Worm (Caenorhabditis elegans) whole organism, mixed stage, embryonic: ENCODE data around the gene Y45F10D.7.

Source experiments
- M03D4.4 ChIP-seq: sonication (generic microtip); optimal IDR thresholded peaks from 2 replicates; lab custom pipeline; 2017; ENCODE audit warnings: mild to moderate bottlenecking, missing genetic modification characterization, missing compliant biosample characterization
- bed-3 ChIP-seq: fragments of 200-800 bp; sonication (Bioruptor generic); optimal IDR thresholded peaks from 3 replicates; lab custom pipeline; 2018; ENCODE audit warnings: mild to moderate bottlenecking, missing genetic modification characterization, moderate library complexity, missing compliant biosample characterization
- blmp-1 ChIP-seq: fragments of 150-350 bp; optimal IDR thresholded peaks from 2 replicates; lab custom pipeline; 2014; ENCODE audit warnings: missing biosample characterization, missing genetic modification characterization
- ceh-43 ChIP-seq: fragments of 200-800 bp; sonication (Bioruptor generic); optimal IDR thresholded peaks from 2 replicates; lab custom pipeline; 2018; ENCODE audit warnings: mild to moderate bottlenecking, missing genetic modification characterization, moderate library complexity, missing compliant biosample characterization
- ceh-83 ChIP-seq: fragments of 200-800 bp; sonication (Bioruptor generic); optimal IDR thresholded peaks from 2 replicates; lab custom pipeline; 2018; ENCODE audit warnings: mild to moderate bottlenecking, missing genetic modification characterization, missing compliant biosample characterization
- ces-1 ChIP-seq: fragments of 150-350 bp; optimal IDR thresholded peaks from 2 replicates; lab custom pipeline; 2014; ENCODE audit warnings: missing biosample characterization, missing genetic modification reagents, missing genetic modification characterization
- drap-1 ChIP-seq: fragments of 200-800 bp; sonication (Bioruptor generic); optimal IDR thresholded peaks from 3 replicates; lab custom pipeline; 2018; ENCODE audit warnings: mild to moderate bottlenecking, missing genetic modification characterization, missing compliant biosample characterization
- elt-1 ChIP-seq: sonication (generic microtip); optimal IDR thresholded peaks from 2 replicates; lab custom pipeline; 2017; ENCODE audit warnings: missing genetic modification characterization, mild to moderate bottlenecking, missing compliant biosample characterization, antibody characterized with exemption, moderate library complexity, borderline replicate concordance; ENCODE audit not compliant: insufficient read depth
- elt-3 ChIP-seq: fragments of 150-350 bp; optimal IDR thresholded peaks from 2 replicates; lab custom pipeline; 2014; ENCODE audit warnings: missing biosample characterization, missing genetic modification characterization
- flh-1 ChIP-seq: fragments of 200-800 bp; sonication (Bioruptor generic); optimal IDR thresholded peaks from 2 replicates; lab custom pipeline; 2018; ENCODE audit warnings: mild to moderate bottlenecking, missing genetic modification characterization, moderate library complexity, missing compliant biosample characterization
- hlh-1 ChIP-seq: fragments of 150-350 bp; optimal IDR thresholded peaks from 2 replicates; lab custom pipeline; 2014; ENCODE audit warnings: missing biosample characterization, missing genetic modification reagents, missing genetic modification characterization
- lin-32 ChIP-seq: fragments of 200-800 bp; sonication (Bioruptor generic); optimal IDR thresholded peaks from 2 replicates; lab custom pipeline; 2018; ENCODE audit warnings: mild to moderate bottlenecking, missing genetic modification characterization, missing compliant biosample characterization
- mep-1 ChIP-seq: fragments of 150-350 bp; optimal IDR thresholded peaks from 2 replicates; lab custom pipeline; 2017; ENCODE audit warnings: missing biosample characterization, missing genetic modification reagents, missing genetic modification characterization, inconsistent platforms
- mls-2 ChIP-seq: sonication (generic microtip); optimal IDR thresholded peaks from 2 replicates; lab custom pipeline; 2016; ENCODE audit warnings: mild to moderate bottlenecking, missing genetic modification characterization, moderate library complexity, missing compliant biosample characterization
- nhr-12 ChIP-seq: fragments of 150-350 bp; optimal IDR thresholded peaks from 2 replicates; lab custom pipeline; 2014; ENCODE audit warnings: missing biosample characterization, missing genetic modification characterization
- nhr-2 ChIP-seq: fragments of 150-350 bp; optimal IDR thresholded peaks from 2 replicates; lab custom pipeline; 2014; ENCODE audit warnings: missing biosample characterization, missing genetic modification characterization
- nhr-237 ChIP-seq: fragments of 150-350 bp; optimal IDR thresholded peaks from 2 replicates; lab custom pipeline; 2014; ENCODE audit warnings: missing biosample characterization, missing genetic modification characterization
- nhr-28 ChIP-seq: fragments of 150-350 bp; optimal IDR thresholded peaks from 2 replicates; lab custom pipeline; 2014; ENCODE audit warnings: missing biosample characterization, missing genetic modification characterization
- nhr-76 ChIP-seq: sonication (generic microtip); optimal IDR thresholded peaks from 2 replicates; lab custom pipeline; 2017; ENCODE audit warnings: missing biosample characterization, missing genetic modification characterization
- pha-4 ChIP-seq: fragments of 150-350 bp; optimal IDR thresholded peaks from 2 replicates; lab custom pipeline; 2018; ENCODE audit warnings: missing biosample characterization, missing genetic modification reagents, missing genetic modification characterization
- sem-2 ChIP-seq: fragments of 200-800 bp; sonication (Bioruptor generic); optimal IDR thresholded peaks from 2 replicates; lab custom pipeline; 2018; ENCODE audit warnings: mild to moderate bottlenecking, missing genetic modification characterization, missing compliant biosample characterization
- snpc-4 ChIP-seq: fragments of 150-350 bp; optimal IDR thresholded peaks from 2 replicates; lab custom pipeline; 2014; ENCODE audit warnings: missing biosample characterization, missing genetic modification characterization
- sptf-1 ChIP-seq: sonication (generic microtip); optimal IDR thresholded peaks from 2 replicates; lab custom pipeline; 2017; ENCODE audit warnings: mild to moderate bottlenecking, missing genetic modification characterization, moderate library complexity, missing compliant biosample characterization
- tbx-8 ChIP-seq: fragments of 200-800 bp; sonication (Bioruptor generic); optimal IDR thresholded peaks from 2 replicates; lab custom pipeline; 2018; ENCODE audit warnings: mild to moderate bottlenecking, missing genetic modification characterization, moderate library complexity, missing compliant biosample characterization
- unc-39 ChIP-seq: fragments of 150-350 bp; optimal IDR thresholded peaks from 2 replicates; lab custom pipeline; 2014; ENCODE audit warnings: missing biosample characterization, missing genetic modification characterization
- unc-62 ChIP-seq: fragments of 150-350 bp; optimal IDR thresholded peaks from 2 replicates; lab custom pipeline; 2014; ENCODE audit warnings: missing biosample characterization, missing genetic modification reagents, missing genetic modification characterization
- ztf-11 ChIP-seq: fragments of 150-350 bp; optimal IDR thresholded peaks from 2 replicates; lab custom pipeline; 2014; ENCODE audit warnings: missing biosample characterization, missing genetic modification characterization

Gene Y45F10D.7

ce11 chrIV:13836290-13836689 is 47.6 kb downstream of the Y45F10D.7 start, which contains the start of gene H08M01.1:
Gene H08M01.1 (minus strand): TSS chrIV:13836390.
- no peak for TF ChIP-seq unc-39
- no peak for TF ChIP-seq bed-3
- no peak for TF ChIP-seq tbx-8
- TF ChIP-seq hlh-1, result no peak
- TF ChIP-seq unc-62 (GFP tag; lab: Kevin White, UChicago), result no peak
- TF ChIP-seq flh-1, result no peak
- no peak for TF ChIP-seq lin-32 (GFP tag; lab: Kevin White, UChicago)
- TF ChIP-seq drap-1 (GFP tag; lab: Kevin White, UChicago), result no peak
- no peak for TF ChIP-seq elt-1 (tag; lab: Kevin White, UChicago)
- no peak for TF ChIP-seq sptf-1 (tag; lab: Kevin White, UChicago)
- no peak for TF ChIP-seq nhr-28 (tag; lab: Kevin White, UChicago)
- no peak for TF ChIP-seq mls-2 (tag; lab: Kevin White, UChicago)
- TF ChIP-seq sem-2 (GFP tag; lab: Kevin White, UChicago), result no peak
- TF ChIP-seq snpc-4, result no peak
- TF ChIP-seq nhr-237 (tag; lab: Kevin White, UChicago), result no peak
- no peak for TF ChIP-seq blmp-1 (tag; lab: Kevin White, UChicago)
- no peak for TF ChIP-seq nhr-2
- no peak for TF ChIP-seq nhr-12 (tag; lab: Kevin White, UChicago)
- TF ChIP-seq elt-3, result no peak

ce11 chrIV:13838296-13838695 is 49.6 kb downstream of the Y45F10D.7 start:
- TF ChIP-seq nhr-28 (tag; lab: Kevin White, UChicago), result no peak
- TF ChIP-seq lin-32 (GFP tag; lab: Kevin White, UChicago), result no peak
- no peak for TF ChIP-seq bed-3
- TF ChIP-seq drap-1 (GFP tag; lab: Kevin White, UChicago), result no peak
- TF ChIP-seq pha-4 (tag; lab: Kevin White, UChicago), result no peak
- no peak for TF ChIP-seq nhr-2
- TF ChIP-seq unc-39, result no peak
- no peak for TF ChIP-seq ztf-11 (tag; lab: Kevin White, UChicago)
- TF ChIP-seq M03D4.4 (tag; lab: Kevin White, UChicago), result no peak
- TF ChIP-seq ceh-43 (GFP tag; lab: Kevin White, UChicago), result no peak
- no peak for TF ChIP-seq nhr-76 (tag; lab: Kevin White, UChicago)
- TF ChIP-seq ces-1 (GFP tag; lab: Kevin White, UChicago), result no peak
- TF ChIP-seq unc-62 (GFP tag; lab: Kevin White, UChicago), result no peak
- TF ChIP-seq ceh-83 (GFP tag; lab: Kevin White, UChicago), result no peak
- no peak for TF ChIP-seq mls-2 (tag; lab: Kevin White, UChicago)
- no peak for TF ChIP-seq mep-1
- no peak for TF ChIP-seq sptf-1 (tag; lab: Kevin White, UChicago)
- no peak for TF ChIP-seq tbx-8
